ENCODE assay signal across 5 worm cellular contexts in the genomic region with DNA sequence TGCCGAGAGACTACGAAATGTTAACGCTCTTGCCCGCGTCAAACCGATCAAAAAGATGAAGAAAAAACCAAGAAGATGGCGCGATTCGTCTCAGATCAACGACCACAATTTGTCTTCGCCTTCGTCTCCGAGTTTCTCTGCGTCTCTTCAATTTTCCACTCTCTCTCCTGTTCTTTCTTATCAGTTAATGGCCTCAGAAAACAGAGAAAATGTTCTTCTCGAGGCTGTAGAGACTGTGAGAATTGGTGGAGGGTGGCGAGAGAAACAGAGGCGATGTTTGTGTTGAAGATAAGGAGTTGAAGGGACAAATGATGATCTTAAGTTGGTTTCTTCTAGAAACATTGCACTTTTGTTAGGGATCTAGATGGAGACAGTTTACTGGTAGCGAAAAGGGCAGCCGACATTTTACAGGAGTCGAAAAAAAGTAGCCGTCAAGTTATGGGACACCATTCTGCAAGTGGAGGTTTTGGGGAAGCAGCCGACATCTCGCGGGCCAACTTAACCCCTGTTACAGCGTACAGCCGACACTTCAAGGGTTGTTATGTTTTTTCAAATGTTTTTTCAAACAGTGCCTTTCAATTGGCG.
TF ChIP-seq lines count a peak whose summit lies in the region.

No protein-coding gene starts in this region.

TF ChIP-seq in whole organism, L1 larva, 84 proteins besides CTCF, POLR2A, EP300 and RAD21 (continued from another document and continues in another):
- TF ChIP-seq snpc-4 (tag; optimal IDR thresholded peaks at IDR 0.05; lab: Kevin White, UChicago) (peak; percentile 91), ceh-8 (GFP tag; optimal IDR thresholded peaks at IDR 0.05; lab: Kevin White, UChicago) (no peak), sup-37 (GFP tag; optimal IDR thresholded peaks at IDR 0.05; lab: Kevin White, UChicago) (no peak), nhr-237 (tag; optimal IDR thresholded peaks at IDR 0.05; lab: Kevin White, UChicago) (peak; percentile 47), nhr-77 (tag; optimal IDR thresholded peaks at IDR 0.05; lab: Kevin White, UChicago) (peak; percentile 66), hpl-2 (GFP tag; optimal IDR thresholded peaks at IDR 0.05; lab: Kevin White, UChicago) (peak; percentile 62), C04F5.9 (tag; optimal IDR thresholded peaks at IDR 0.05; lab: Kevin White, UChicago) (no peak), mep-1 (tag; optimal IDR thresholded peaks at IDR 0.05; lab: Kevin White, UChicago) (peak; percentile 30), ceh-82 (tag; optimal IDR thresholded peaks at IDR 0.05; lab: Kevin White, UChicago) (peak in 2 of 3 experiments; percentile 7 to 20), snu-23 (GFP tag; optimal IDR thresholded peaks at IDR 0.05; lab: Kevin White, UChicago) (peak; percentile 73), nhr-20 (tag; optimal IDR thresholded peaks at IDR 0.05; lab: Kevin White, UChicago) (peak; percentile 97), elt-2 (tag; optimal IDR thresholded peaks at IDR 0.05; lab: Kevin White, UChicago) (peak; percentile 97), nhr-85 (tag; lab: Kevin White, UChicago) (peak; percentile 99), efl-1 (optimal IDR thresholded peaks at IDR 0.05; lab: Kevin White, UChicago) (peak; percentile 15 to 24), efl-1 (GFP tag; optimal IDR thresholded peaks at IDR 0.05 in 1 of 2; lab: Kevin White, UChicago) (peak in 1 of 2 experiments; percentile 94), tbx-2 (tag; optimal IDR thresholded peaks at IDR 0.05; lab: Kevin White, UChicago) (peak; percentile 77), isw-1 (GFP tag; IDR thresholded peaks at IDR 0.05; lab: Robert Waterston, UW) (no peak), xbp-1 (tag; optimal IDR thresholded peaks at IDR 0.05; lab: Kevin White, UChicago) (peak; percentile 37), nhr-11 (tag; optimal IDR thresholded peaks at IDR 0.05; lab: Kevin White, UChicago) (no peak), jun-1 (tag; optimal IDR thresholded peaks at IDR 0.05; lab: Kevin White, UChicago) (peak; percentile 67), swsn-7 (tag; optimal IDR thresholded peaks at IDR 0.05; lab: Kevin White, UChicago) (peak; percentile 41), ztf-4 (tag; optimal IDR thresholded peaks at IDR 0.05; lab: Kevin White, UChicago) (peak; percentile 49), nhr-47 (tag; optimal IDR thresholded peaks at IDR 0.05; lab: Kevin White, UChicago) (peak; percentile 61), egl-27 (tag; optimal IDR thresholded peaks at IDR 0.05; lab: Kevin White, UChicago) (no peak), nhr-71 (tag; optimal IDR thresholded peaks at IDR 0.05; lab: Kevin White, UChicago) (peak; percentile 92)

TF ChIP-seq in whole organism, L2 larva, 48 proteins besides CTCF, POLR2A, EP300 and RAD21 (continued from another document and continues in another):
- TF ChIP-seq mab-5 (tag; optimal IDR thresholded peaks at IDR 0.05; lab: Kevin White, UChicago) (no peak), ztf-4 (tag; optimal IDR thresholded peaks at IDR 0.05; lab: Kevin White, UChicago) (no peak), aly-2 (tag; optimal IDR thresholded peaks at IDR 0.05; lab: Kevin White, UChicago) (no peak), dmd-4 (tag; optimal IDR thresholded peaks at IDR 0.05; lab: Kevin White, UChicago) (no peak), Y55F3AM.14 (GFP tag; optimal IDR thresholded peaks at IDR 0.05; lab: Kevin White, UChicago) (peak; percentile 49), nhr-25 (tag; optimal IDR thresholded peaks at IDR 0.05; lab: Kevin White, UChicago) (peak; percentile 69), nhr-10 (tag; optimal IDR thresholded peaks at IDR 0.05; lab: Kevin White, UChicago) (no peak), crh-2 (tag; optimal IDR thresholded peaks at IDR 0.05; lab: Kevin White, UChicago) (peak; percentile 90), nhr-23 (tag; optimal IDR thresholded peaks at IDR 0.05; lab: Kevin White, UChicago) (no peak), elt-3 (tag; optimal IDR thresholded peaks at IDR 0.05; lab: Kevin White, UChicago) (no peak), sma-3 (GFP tag; optimal IDR thresholded peaks at IDR 0.05; lab: Kevin White, UChicago) (peak; percentile 94), gmeb-1 (tag; optimal IDR thresholded peaks at IDR 0.05; lab: Kevin White, UChicago) (peak; percentile 79), mdl-1 (tag; optimal IDR thresholded peaks at IDR 0.05; lab: Kevin White, UChicago) (peak in 1 of 2 experiments; percentile 52), snpc-4 (tag; optimal IDR thresholded peaks at IDR 0.05; lab: Kevin White, UChicago) (peak; percentile 88), blmp-1 (tag; optimal IDR thresholded peaks at IDR 0.05; lab: Kevin White, UChicago; ENCODE audit: insufficient read depth) (peak; percentile 58), elt-1 (tag; optimal IDR thresholded peaks at IDR 0.05; lab: Kevin White, UChicago) (no peak), unc-39 (tag; optimal IDR thresholded peaks at IDR 0.05; lab: Kevin White, UChicago) (no peak), nhr-129 (tag; optimal IDR thresholded peaks at IDR 0.05; lab: Kevin White, UChicago) (peak; percentile 84), fos-1 (tag; optimal IDR thresholded peaks at IDR 0.05; lab: Kevin White, UChicago) (peak; percentile 78), F13H6.1 (tag; optimal IDR thresholded peaks at IDR 0.05; lab: Kevin White, UChicago) (peak; percentile 83), nhr-11 (tag; optimal IDR thresholded peaks at IDR 0.05; lab: Kevin White, UChicago) (no peak), egl-27 (tag; optimal IDR thresholded peaks at IDR 0.05; lab: Kevin White, UChicago) (peak; percentile 82), lin-13 (GFP tag; optimal IDR thresholded peaks at IDR 0.05; lab: Kevin White, UChicago) (peak; percentile 46), ceh-82 (tag; optimal IDR thresholded peaks at IDR 0.05; lab: Kevin White, UChicago) (no peak), sem-4 (tag; optimal IDR thresholded peaks at IDR 0.05; lab: Kevin White, UChicago) (peak; percentile 60), zag-1 (tag; optimal IDR thresholded peaks at IDR 0.05; lab: Kevin White, UChicago) (no peak)

TF ChIP-seq in whole organism, L3 larva, 47 proteins besides CTCF, POLR2A, EP300 and RAD21 (continued from another document):
- peak; percentile 62 for TF ChIP-seq pha-4 (tag; optimal IDR thresholded peaks at IDR 0.05; lab: Kevin White, UChicago)
- peak in 2 of 3 experiments; percentile 38 to 78 for TF ChIP-seq elt-3 (tag; optimal IDR thresholded peaks at IDR 0.05; lab: Kevin White, UChicago)
- no peak for TF ChIP-seq nhr-77 (tag; optimal IDR thresholded peaks at IDR 0.05; lab: Kevin White, UChicago)
- TF ChIP-seq nhr-237 (tag; optimal IDR thresholded peaks at IDR 0.05; lab: Kevin White, UChicago) = no peak
- peak; percentile 31 for TF ChIP-seq elt-1 (tag; optimal IDR thresholded peaks at IDR 0.05; lab: Kevin White, UChicago)
- TF ChIP-seq daf-12 (tag; optimal IDR thresholded peaks at IDR 0.05; lab: Kevin White, UChicago) = no peak
- TF ChIP-seq fkh-10 (GFP tag; optimal IDR thresholded peaks at IDR 0.05; lab: Kevin White, UChicago) = no peak
- no peak for TF ChIP-seq hmg-11 (tag; optimal IDR thresholded peaks at IDR 0.05; lab: Kevin White, UChicago)
- TF ChIP-seq nhr-23 (tag; optimal IDR thresholded peaks at IDR 0.05; lab: Kevin White, UChicago) = peak; percentile 63
- TF ChIP-seq nhr-28 (tag; optimal IDR thresholded peaks at IDR 0.05; lab: Kevin White, UChicago) = no peak
- TF ChIP-seq fos-1 (tag; optimal IDR thresholded peaks at IDR 0.05; lab: Kevin White, UChicago) = no peak
- TF ChIP-seq pqm-1 (tag; optimal IDR thresholded peaks at IDR 0.05; lab: Kevin White, UChicago) = peak; percentile 92
- TF ChIP-seq eor-1 (tag; optimal IDR thresholded peaks at IDR 0.05; lab: Kevin White, UChicago) = no peak
- peak; percentile 45 for TF ChIP-seq nfya-1 (tag; optimal IDR thresholded peaks at IDR 0.05; lab: Kevin White, UChicago; ENCODE audit: insufficient read depth)
- TF ChIP-seq nhr-67 (tag; optimal IDR thresholded peaks at IDR 0.05; lab: Kevin White, UChicago) = no peak
- TF ChIP-seq egl-27 (tag; optimal IDR thresholded peaks at IDR 0.05; lab: Kevin White, UChicago) = peak; percentile 6
- peak; percentile 87 for TF ChIP-seq jun-1 (tag; optimal IDR thresholded peaks at IDR 0.05; lab: Kevin White, UChicago)
- no peak for TF ChIP-seq ceh-9 (tag; optimal IDR thresholded peaks at IDR 0.05; lab: Kevin White, UChicago)
- TF ChIP-seq snpc-4 (tag; optimal IDR thresholded peaks at IDR 0.05; lab: Kevin White, UChicago) = peak; percentile 74
- no peak for TF ChIP-seq lin-39 (tag; optimal IDR thresholded peaks at IDR 0.05; lab: Kevin White, UChicago)
- no peak for TF ChIP-seq zag-1 (tag; optimal IDR thresholded peaks at IDR 0.05; lab: Kevin White, UChicago)
- TF ChIP-seq nhr-12 (tag; optimal IDR thresholded peaks at IDR 0.05; lab: Kevin White, UChicago) = no peak
- peak; percentile 99 for TF ChIP-seq elt-2 (tag; optimal IDR thresholded peaks at IDR 0.05; lab: Kevin White, UChicago)
TF ChIP-seq in whole organism, L3 larva: peak in this region for 16.

TF ChIP-seq in whole organism, L4 larva, 104 proteins besides CTCF, POLR2A, EP300 and RAD21 (continued from another document and continues in another):
- TF ChIP-seq snpc-1.2 (GFP tag; IDR thresholded peaks at IDR 0.05; lab: Robert Waterston, UW) (no peak), zfp-2 (tag; optimal IDR thresholded peaks at IDR 0.05; lab: Kevin White, UChicago) (no peak), lin-13 (GFP tag; optimal IDR thresholded peaks at IDR 0.05; lab: Kevin White, UChicago) (peak; percentile 78), ztf-11 (tag; optimal IDR thresholded peaks at IDR 0.05; lab: Kevin White, UChicago) (no peak), ces-1 (GFP tag; optimal IDR thresholded peaks at IDR 0.05; lab: Kevin White, UChicago) (no peak), mep-1 (tag; optimal IDR thresholded peaks at IDR 0.05; lab: Kevin White, UChicago) (peak; percentile 78), tra-1 (GFP tag; IDR thresholded peaks at IDR 0.05; lab: Robert Waterston, UW) (no peak; the same call in none of the 2 replicates), cey-2 (tag; optimal IDR thresholded peaks at IDR 0.05; lab: Kevin White, UChicago; ENCODE audit: borderline replicate concordance, insufficient read depth) (peak; percentile 78), duxl-1 (tag; optimal IDR thresholded peaks at IDR 0.05; lab: Kevin White, UChicago; ENCODE audit: poor library complexity) (peak; percentile 68), rbr-2 (tag; optimal IDR thresholded peaks at IDR 0.05; lab: Kevin White, UChicago) (peak; percentile 20), zip-11 (GFP tag; IDR thresholded peaks at IDR 0.05; lab: Robert Waterston, UW) (no peak), daf-16 (GFP tag; optimal IDR thresholded peaks at IDR 0.05; lab: Kevin White, UChicago) (peak; percentile 42 to 65), daf-16 (tag; optimal IDR thresholded peaks at IDR 0.05; lab: Kevin White, UChicago) (peak; percentile 92), F26F4.8 (GFP tag; conservative IDR thresholded peaks at IDR 0.05; lab: Robert Waterston, UW) (no peak), lin-15B (tag; optimal IDR thresholded peaks at IDR 0.05; lab: Kevin White, UChicago) (no peak), T26A8.4 (GFP tag; IDR thresholded peaks at IDR 0.05; lab: Robert Waterston, UW) (no peak), zfp-3 (GFP tag; conservative IDR thresholded peaks at IDR 0.05; lab: Robert Waterston, UW) (no peak), nhr-77 (tag; optimal IDR thresholded peaks at IDR 0.05; lab: Kevin White, UChicago) (peak; percentile 87), fos-1 (tag; optimal IDR thresholded peaks at IDR 0.05; lab: Kevin White, UChicago) (no peak), hlh-30 (tag; optimal IDR thresholded peaks at IDR 0.05; lab: Kevin White, UChicago; ENCODE audit: insufficient read depth) (peak; percentile 69), unc-39 (tag; optimal IDR thresholded peaks at IDR 0.05; lab: Kevin White, UChicago) (no peak), Y48G9A.11 (GFP tag; IDR thresholded peaks at IDR 0.05; lab: Robert Waterston, UW) (no peak), arid-1 (GFP tag; conservative IDR thresholded peaks at IDR 0.05; lab: Robert Waterston, UW) (no peak), Y75B8A.6 (GFP tag; IDR thresholded peaks at IDR 0.05; lab: Robert Waterston, UW) (no peak), ceh-44 (GFP tag; IDR thresholded peaks at IDR 0.05; lab: Robert Waterston, UW) (no peak), unc-62 (GFP tag; optimal IDR thresholded peaks at IDR 0.05 in 1 of 2; lab: Kevin White, UChicago) (peak in 1 of 2 experiments; percentile 73), unc-62 (tag; optimal IDR thresholded peaks at IDR 0.05; lab: Kevin White, UChicago) (no peak), nhr-48 (tag; optimal IDR thresholded peaks at IDR 0.05; lab: Kevin White, UChicago) (peak; percentile 94), lir-3 (tag; optimal IDR thresholded peaks at IDR 0.05; lab: Kevin White, UChicago) (no peak), jun-1 (tag; optimal IDR thresholded peaks at IDR 0.05; lab: Kevin White, UChicago) (peak; percentile 44)

TF ChIP-seq in whole organism, young adult, 124 proteins besides CTCF, POLR2A, EP300 and RAD21 (continued from another document and continues in another):
- TF ChIP-seq nfyb-1 (GFP tag; IDR thresholded peaks at IDR 0.05; lab: Robert Waterston, UW) (no peak; the same call in 1 of the 2 replicates), ccch-3 (GFP tag; optimal IDR thresholded peaks at IDR 0.05; lab: Kevin White, UChicago) (no peak), nhr-90 (tag; optimal IDR thresholded peaks at IDR 0.05; lab: Kevin White, UChicago) (peak; percentile 55), ceh-58 (GFP tag; IDR thresholded peaks at IDR 0.05; lab: Robert Waterston, UW) (no peak), F57A8.1 (GFP tag; optimal IDR thresholded peaks at IDR 0.05; lab: Kevin White, UChicago) (no peak), efl-1 (GFP tag; optimal IDR thresholded peaks at IDR 0.05; lab: Kevin White, UChicago) (no peak), ets-4 (GFP tag; optimal IDR thresholded peaks at IDR 0.05; lab: Kevin White, UChicago) (peak; percentile 27), snpc-1.1 (tag; optimal IDR thresholded peaks at IDR 0.05; lab: Kevin White, UChicago; ENCODE audit: insufficient read depth) (no peak), hlh-26 (GFP tag; conservative IDR thresholded peaks at IDR 0.05; lab: Robert Waterston, UW) (no peak), ztf-26 (tag; optimal IDR thresholded peaks at IDR 0.05; lab: Kevin White, UChicago) (peak; percentile 83), sea-2 (GFP tag; IDR thresholded peaks at IDR 0.05; lab: Robert Waterston, UW) (no peak), zfh-2 (GFP tag; conservative IDR thresholded peaks at IDR 0.05; lab: Robert Waterston, UW) (no peak), F55B11.4 (tag; optimal IDR thresholded peaks at IDR 0.05; lab: Kevin White, UChicago; ENCODE audit: borderline replicate concordance, insufficient read depth) (no peak), madf-10 (tag; optimal IDR thresholded peaks at IDR 0.05; lab: Kevin White, UChicago) (peak; percentile 55), hmg-1.2 (GFP tag; IDR thresholded peaks at IDR 0.05; lab: Robert Waterston, UW) (peak; percentile 58; the same call in 1 of the 2 replicates), hsf-1 (GFP tag; IDR thresholded peaks at IDR 0.05; lab: Robert Waterston, UW) (no peak), ceh-27 (GFP tag; optimal IDR thresholded peaks at IDR 0.05; lab: Kevin White, UChicago) (no peak), attf-5 (GFP tag; optimal IDR thresholded peaks at IDR 0.05; lab: Kevin White, UChicago) (no peak), tbp1 (GFP tag; optimal IDR thresholded peaks at IDR 0.05; lab: Kevin White, UChicago) (peak; percentile 41), lir-1 (GFP tag; conservative IDR thresholded peaks at IDR 0.05; lab: Robert Waterston, UW) (no peak), B0019.2 (GFP tag; conservative IDR thresholded peaks at IDR 0.05; lab: Robert Waterston, UW) (no peak), ztf-6 (GFP tag; IDR thresholded peaks at IDR 0.05; lab: Robert Waterston, UW) (no peak), egl-18 (GFP tag; IDR thresholded peaks at IDR 0.05; lab: Robert Waterston, UW) (no peak), bed-2 (GFP tag; IDR thresholded peaks at IDR 0.05; lab: Robert Waterston, UW) (no peak), bed-1 (GFP tag; IDR thresholded peaks at IDR 0.05; lab: Robert Waterston, UW) (no peak), lag-1 (GFP tag; IDR thresholded peaks at IDR 0.05; lab: Robert Waterston, UW) (no peak), madf-6 (GFP tag; IDR thresholded peaks at IDR 0.05; lab: Robert Waterston, UW) (no peak), F22D6.2 (tag; optimal IDR thresholded peaks at IDR 0.05; lab: Kevin White, UChicago) (peak; percentile 75), lin-40 (tag; optimal IDR thresholded peaks at IDR 0.05; lab: Kevin White, UChicago) (peak; percentile 90), ztf-3 (GFP tag; optimal IDR thresholded peaks at IDR 0.05; lab: Kevin White, UChicago) (no peak), ceh-100 (GFP tag; IDR thresholded peaks at IDR 0.05; lab: Robert Waterston, UW) (no peak), somi-1 (GFP tag; optimal IDR thresholded peaks at IDR 0.05; lab: Kevin White, UChicago) (peak; percentile 75), ztf-22 (GFP tag; optimal IDR thresholded peaks at IDR 0.05; lab: Kevin White, UChicago) (peak; percentile 95), ZK185.1 (tag; optimal IDR thresholded peaks at IDR 0.05; lab: Kevin White, UChicago; ENCODE audit: poor library complexity, severe bottlenecking) (peak; percentile 51), dpl-1 (GFP tag; optimal IDR thresholded peaks at IDR 0.05; lab: Kevin White, UChicago) (no peak)
